Worm (Caenorhabditis elegans): Measurements from ENCODE around the gene R102.2.

DNA sequence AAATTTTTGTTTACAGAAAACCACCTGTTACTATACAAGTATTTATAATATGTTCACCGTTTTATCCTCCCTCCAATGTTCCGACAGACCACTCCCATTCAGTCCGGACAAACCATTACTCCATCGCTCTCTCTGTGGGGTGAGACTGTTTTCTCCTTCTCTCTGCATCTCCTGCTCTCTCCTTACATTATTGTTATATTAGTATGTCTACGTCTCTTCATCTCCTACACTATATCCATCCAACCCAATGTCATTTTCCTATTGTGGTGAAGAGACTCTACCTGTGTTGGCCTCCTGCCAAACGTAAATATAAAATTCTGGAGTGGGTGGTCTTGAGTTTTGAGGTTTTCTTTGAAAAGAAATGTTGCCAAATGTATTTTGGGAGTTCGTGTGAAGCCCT is 27.2 kb downstream of the R102.2 start:
- TF ChIP-seq ama-1 (optimal IDR thresholded peaks at IDR 0.05) (no peak), ceh-2 (tag; optimal IDR thresholded peaks at IDR 0.05) (no peak), ets-4 (tag; optimal IDR thresholded peaks at IDR 0.05) (no peak), sdc-2 (tag; optimal IDR thresholded peaks at IDR 0.05) (no peak), pat-9 (tag; optimal IDR thresholded peaks at IDR 0.05) (no peak)
